Fruit fly (Drosophila melanogaster): ENCODE measurements around the gene CheB98a.

- no peak for TF ChIP-seq Met (GFP tag; optimal IDR thresholded peaks at IDR 0.05)
- TF ChIP-seq CG4318 (GFP tag; optimal IDR thresholded peaks at IDR 0.05): no peak
- peak; percentile 57 for TF ChIP-seq Eip78C (GFP tag)
- TF ChIP-seq CG1621 (tag; optimal IDR thresholded peaks at IDR 0.05): no peak
These were observed 34.1 kb downstream of the CheB98a start for dm6 chr3R:28840620-28841019.

Data from whole organism, prepupa.